4 worm cellular contexts compared by ENCODE assay signal in genomic region chrII:5305121-5305520, ce11.
TF ChIP-seq lines count a peak whose summit lies in the region.

No protein-coding gene starts in this region.

TF ChIP-seq in whole organism, L1 larva, 84 proteins besides CTCF, POLR2A, EP300 and RAD21:
- TF ChIP-seq lin-14 (GFP tag; optimal IDR thresholded peaks at IDR 0.05; lab: Kevin White, UChicago) = peak; percentile 47
- TF ChIP-seq efl-1 (optimal IDR thresholded peaks at IDR 0.05; lab: Kevin White, UChicago) = no peak
- peak in 1 of 2 experiments; percentile 55 for TF ChIP-seq efl-1 (GFP tag; optimal IDR thresholded peaks at IDR 0.05 in 1 of 2; lab: Kevin White, UChicago)
- peak; percentile 70 for TF ChIP-seq unc-86 (tag; optimal IDR thresholded peaks at IDR 0.05; lab: Kevin White, UChicago)
- TF ChIP-seq tbx-2 (tag; optimal IDR thresholded peaks at IDR 0.05; lab: Kevin White, UChicago) = no peak
TF ChIP-seq in whole organism, L1 larva: peak in this region for 3.

TF ChIP-seq in whole organism, L2 larva, 48 proteins besides CTCF, POLR2A, EP300 and RAD21:
- TF ChIP-seq sma-9 (GFP tag; optimal IDR thresholded peaks at IDR 0.05; lab: Kevin White, UChicago) (peak; percentile 24), sma-9 (tag; optimal IDR thresholded peaks at IDR 0.05; lab: Kevin White, UChicago) (no peak), C34F6.9 (tag; optimal IDR thresholded peaks at IDR 0.05; lab: Kevin White, UChicago) (peak; percentile 7), blmp-1 (tag; optimal IDR thresholded peaks at IDR 0.05; lab: Kevin White, UChicago; ENCODE audit: insufficient read depth) (no peak), unc-55 (GFP tag; optimal IDR thresholded peaks at IDR 0.05; lab: Kevin White, UChicago) (peak; percentile 67), nhr-11 (tag; optimal IDR thresholded peaks at IDR 0.05; lab: Kevin White, UChicago) (no peak)

TF ChIP-seq in whole organism, L3 larva, 47 proteins besides CTCF, POLR2A, EP300 and RAD21:
- TF ChIP-seq elt-3 (tag; optimal IDR thresholded peaks at IDR 0.05; lab: Kevin White, UChicago) = no peak
- TF ChIP-seq nhr-237 (tag; optimal IDR thresholded peaks at IDR 0.05; lab: Kevin White, UChicago) = no peak
- no peak for TF ChIP-seq fkh-2 (tag; optimal IDR thresholded peaks at IDR 0.05; lab: Kevin White, UChicago)
- peak; percentile 86 for TF ChIP-seq egl-5 (tag; optimal IDR thresholded peaks at IDR 0.05; lab: Kevin White, UChicago)
- TF ChIP-seq hmg-11 (tag; optimal IDR thresholded peaks at IDR 0.05; lab: Kevin White, UChicago) = no peak
- TF ChIP-seq ztf-4 (tag; optimal IDR thresholded peaks at IDR 0.05; lab: Kevin White, UChicago) = no peak
- no peak for TF ChIP-seq sea-2 (GFP tag; optimal IDR thresholded peaks at IDR 0.05; lab: Kevin White, UChicago)
- TF ChIP-seq aly-2 (tag; optimal IDR thresholded peaks at IDR 0.05; lab: Kevin White, UChicago) = no peak
- TF ChIP-seq lin-39 (tag; optimal IDR thresholded peaks at IDR 0.05; lab: Kevin White, UChicago) = peak; percentile 22
- TF ChIP-seq skn-1 (tag; optimal IDR thresholded peaks at IDR 0.05; lab: Kevin White, UChicago) = no peak
- TF ChIP-seq unc-62 (GFP tag; optimal IDR thresholded peaks at IDR 0.05; lab: Kevin White, UChicago) = no peak
- TF ChIP-seq ama-1 (optimal IDR thresholded peaks at IDR 0.05; lab: Kevin White, UChicago) = no peak
- no peak for TF ChIP-seq nhr-43 (tag; optimal IDR thresholded peaks at IDR 0.05; lab: Kevin White, UChicago; ENCODE audit: poor library complexity, severe bottlenecking)
- no peak for TF ChIP-seq fos-1 (tag; optimal IDR thresholded peaks at IDR 0.05; lab: Kevin White, UChicago)

TF ChIP-seq in whole organism, L4 larva, 104 proteins besides CTCF, POLR2A, EP300 and RAD21:
- peak; percentile 4 for TF ChIP-seq aha-1 (tag; lab: Kevin White, UChicago)
- no peak for TF ChIP-seq nhr-25 (tag; optimal IDR thresholded peaks at IDR 0.05; lab: Kevin White, UChicago; ENCODE audit: borderline replicate concordance, insufficient read depth)

Comparison
In these comparisons a context has a peak if more than half of its experiments do, and no peak if none do; other contexts are left out.
1. Of the 29 proteins assayed by ChIP-seq in both whole organism, L4 larva and whole organism, L1 larva: peak only in whole organism, L4 larva: aha-1; only in whole organism, L1 larva: none; in both: none; in neither: 28.